Worm (Caenorhabditis elegans): ENCODE data around the gene acdh-2.

ce11 chrII:5496375-5496774 lies 50.9 kb downstream of the acdh-2 start, which contains the start of gene F12A10.1:
- TF ChIP-seq flt-1 (GFP tag; IDR thresholded peaks at IDR 0.05) (no peak), T22C8.4 (GFP tag; IDR thresholded peaks at IDR 0.05) (no peak), tab-1 (GFP tag; IDR thresholded peaks at IDR 0.05) (no peak), klf-2 (GFP tag; conservative IDR thresholded peaks at IDR 0.05) (no peak)
